Fruit fly (Drosophila melanogaster): ENCODE data around the gene CG43235.

DNA sequence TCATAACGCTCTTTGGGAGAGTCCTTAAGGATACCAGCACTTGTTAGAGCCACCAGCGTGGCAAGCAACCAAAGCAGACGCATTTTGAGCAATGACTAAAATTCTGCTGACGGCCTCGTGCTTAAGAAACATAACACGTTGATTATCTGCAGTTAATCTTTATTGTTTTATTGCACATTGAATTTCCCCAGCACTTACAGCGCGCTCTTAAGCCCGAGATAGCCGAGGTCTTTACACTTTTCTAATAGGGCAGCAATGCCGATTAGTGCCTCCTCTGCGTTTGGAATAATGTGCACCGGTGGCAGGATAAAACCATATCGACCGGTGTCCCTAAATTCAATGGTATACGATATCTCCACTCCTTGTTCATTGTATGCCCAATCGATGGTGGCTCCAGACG, 1.9 kb upstream of the CG43235 start, which contains the start of gene CG18585:
- no peak for TF ChIP-seq psq (GFP tag; optimal IDR thresholded peaks at IDR 0.05)
- TF ChIP-seq h (GFP tag; optimal IDR thresholded peaks at IDR 0.05), result no peak
- TF ChIP-seq Hr78 (GFP tag; optimal IDR thresholded peaks at IDR 0.05), result no peak
- TF ChIP-seq tai (GFP tag; optimal IDR thresholded peaks at IDR 0.05), result no peak
- no peak for TF ChIP-seq usp (GFP tag; optimal IDR thresholded peaks at IDR 0.05)
- TF ChIP-seq Dfd (GFP tag; optimal IDR thresholded peaks at IDR 0.05), result no peak
- TF ChIP-seq HLH106 (tag; optimal IDR thresholded peaks at IDR 0.05), result no peak
- no peak for TF ChIP-seq dmrt93B (GFP tag; optimal IDR thresholded peaks at IDR 0.05)
